Fruit fly (Drosophila melanogaster): ENCODE data around the gene CG3557.

The CG3557 gene

DNA sequence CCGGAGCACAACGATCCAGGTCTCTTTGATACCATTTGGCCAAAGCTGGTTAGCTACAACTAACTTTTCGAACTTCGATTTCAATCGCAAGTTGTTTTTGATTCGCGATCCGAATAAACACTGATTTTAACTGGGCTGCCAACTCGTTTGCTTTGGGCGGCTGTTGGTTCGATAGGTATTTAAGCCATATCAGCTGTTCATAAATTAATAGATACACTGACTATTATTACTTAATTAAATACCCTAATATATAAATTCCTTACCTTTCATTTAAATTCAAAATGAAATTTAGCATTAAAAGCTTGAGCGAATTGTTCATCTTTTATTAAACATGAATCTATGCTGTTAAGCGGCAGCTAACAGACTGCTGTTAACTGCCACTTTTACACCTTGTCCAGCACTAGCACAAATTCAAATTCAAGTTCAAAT, 28.4 kb downstream of the CG3557 start, which contains the start of gene CG9967 (continued):
- no peak for TF ChIP-seq CG15269 (tag; optimal IDR thresholded peaks at IDR 0.05)
- TF ChIP-seq gcm2 (GFP tag; optimal IDR thresholded peaks at IDR 0.05), result no peak
- no peak for TF ChIP-seq Sry-β (GFP tag; optimal IDR thresholded peaks at IDR 0.05)
- no peak for TF ChIP-seq Ptx1 (GFP tag; IDR thresholded peaks at IDR 0.05)
- TF ChIP-seq CG17359 (tag; optimal IDR thresholded peaks at IDR 0.05), result no peak
- TF ChIP-seq CG17328 (GFP tag; IDR thresholded peaks at IDR 0.05), result no peak
- TF ChIP-seq Dfd (GFP tag; optimal IDR thresholded peaks at IDR 0.05), result no peak
- peak; percentile 31 for TF ChIP-seq CG2712 (tag; optimal IDR thresholded peaks at IDR 0.05)
- no peak for TF ChIP-seq fd96Cb (tag; optimal IDR thresholded peaks at IDR 0.05)
- TF ChIP-seq Rx (GFP tag; IDR thresholded peaks at IDR 0.05), result no peak
- no peak for TF ChIP-seq kni (GFP tag; optimal IDR thresholded peaks at IDR 0.05)
- peak; percentile 53 for TF ChIP-seq pzg (GFP tag; optimal IDR thresholded peaks at IDR 0.05)
- TF ChIP-seq gcm (GFP tag; optimal IDR thresholded peaks at IDR 0.05), result no peak
- peak; percentile 59 for TF ChIP-seq row (GFP tag; IDR thresholded peaks at IDR 0.05)
- no peak for TF ChIP-seq CG33557 (GFP tag; optimal IDR thresholded peaks at IDR 0.05)
- no peak for TF ChIP-seq tll (GFP tag; optimal IDR thresholded peaks at IDR 0.05)
- TF ChIP-seq CG30020 (tag; optimal IDR thresholded peaks at IDR 0.05), result no peak
- no peak for TF ChIP-seq CrebB (tag; optimal IDR thresholded peaks at IDR 0.05)
- peak; percentile 50 for TF ChIP-seq hbn (GFP tag; IDR thresholded peaks at IDR 0.05; ENCODE audit: partially characterized antibody)
- TF ChIP-seq exex (tag; optimal IDR thresholded peaks at IDR 0.05), result no peak
- TF ChIP-seq scrt (GFP tag; optimal IDR thresholded peaks at IDR 0.05), result no peak
- TF ChIP-seq CG32772 (GFP tag; IDR thresholded peaks at IDR 0.05), result no peak
- TF ChIP-seq unc-4 (GFP tag; IDR thresholded peaks at IDR 0.05; ENCODE audit: partially characterized antibody), result peak; percentile 51; the same call in 1 of the 2 replicates
- no peak for TF ChIP-seq CG4707 (GFP tag; optimal IDR thresholded peaks at IDR 0.05)
- peak; percentile 9 for TF ChIP-seq zen (tag; optimal IDR thresholded peaks at IDR 0.05)
- no peak for TF ChIP-seq CG14667 (GFP tag; IDR thresholded peaks at IDR 0.05)
- TF ChIP-seq Abd-B (GFP tag; optimal IDR thresholded peaks at IDR 0.05), result no peak
- TF ChIP-seq nerfin-2 (GFP tag; IDR thresholded peaks at IDR 0.05; ENCODE audit: partially characterized antibody), result peak; percentile 27; the same call in 1 of the 2 replicates
- TF ChIP-seq CG12236 (GFP tag; optimal IDR thresholded peaks at IDR 0.05), result no peak
- no peak for TF ChIP-seq unpg (GFP tag; optimal IDR thresholded peaks at IDR 0.05)

dm6 chr2L:2348479-2348878, 37.1 kb downstream of the CG3557 start:
- TF ChIP-seq oc (tag; optimal IDR thresholded peaks at IDR 0.05) (no peak), CG9609 (GFP tag; optimal IDR thresholded peaks at IDR 0.05) (no peak), Hmr (GFP tag; optimal IDR thresholded peaks at IDR 0.05) (peak; percentile 66), CG14860 (GFP tag; IDR thresholded peaks at IDR 0.05; ENCODE audit: partially characterized antibody) (no peak), D19B (GFP tag; optimal IDR thresholded peaks at IDR 0.05) (peak; percentile 12), dimm (GFP tag; IDR thresholded peaks at IDR 0.05) (no peak), jumu (GFP tag; optimal IDR thresholded peaks at IDR 0.05) (no peak), CG12391 (tag; optimal IDR thresholded peaks at IDR 0.05) (peak; percentile 45), CG18011 (GFP tag; optimal IDR thresholded peaks at IDR 0.05) (no peak), CG1529 (GFP tag; optimal IDR thresholded peaks at IDR 0.05) (no peak), pan (optimal IDR thresholded peaks at IDR 0.05) (no peak), pan (GFP tag; optimal IDR thresholded peaks at IDR 0.05 in 1 of 2, IDR thresholded peaks at IDR 0.05 in 1 of 2) (peak in 1 of 2 experiments; percentile 48), fd102C (GFP tag; optimal IDR thresholded peaks at IDR 0.05) (no peak), so (GFP tag; IDR thresholded peaks at IDR 0.05) (0 out of 3 replicates have a peak, but pooled peaks have one; percentile 24), vnd (GFP tag; IDR thresholded peaks at IDR 0.05; ENCODE audit: partially characterized antibody) (no peak), Drgx (GFP tag; IDR thresholded peaks at IDR 0.05) (no peak), CG11085 (GFP tag; IDR thresholded peaks at IDR 0.05) (no peak), wdn (GFP tag; IDR thresholded peaks at IDR 0.05) (peak; percentile 43; the same call in 1 of the 2 replicates), nerfin-1 (tag; optimal IDR thresholded peaks at IDR 0.05) (no peak), Nf-YC (tag; optimal IDR thresholded peaks at IDR 0.05) (no peak), aop (GFP tag; IDR thresholded peaks at IDR 0.05) (no peak)

All from whole organism, embryonic.